Worm (Caenorhabditis elegans): ENCODE measurements around the gene irld-22.

irld-22 gene

DNA sequence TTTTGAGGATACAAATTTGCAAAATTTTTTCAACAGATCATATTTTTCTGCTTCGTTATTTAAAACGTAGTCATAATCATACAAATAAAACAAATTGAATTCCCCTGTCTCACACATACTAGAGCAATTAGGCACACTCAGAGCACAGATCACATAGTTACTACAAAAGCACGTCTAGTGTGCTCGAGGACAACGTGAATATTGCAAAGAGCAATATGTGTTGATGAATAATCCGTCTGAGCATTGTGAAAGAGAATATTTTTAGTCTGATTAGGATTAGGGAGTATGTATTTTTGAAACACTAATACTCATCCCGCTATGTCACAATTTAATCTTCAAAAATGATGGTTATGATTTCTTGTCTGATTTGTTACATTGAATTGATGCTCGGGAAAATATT lies 22.8 kb downstream of the irld-22 start:
- TF ChIP-seq bed-2 (GFP tag; IDR thresholded peaks at IDR 0.05) = no peak
- TF ChIP-seq unc-130 (GFP tag; optimal IDR thresholded peaks at IDR 0.05) = no peak
- TF ChIP-seq nhr-27 (tag; optimal IDR thresholded peaks at IDR 0.05) = no peak
- no peak for TF ChIP-seq F49E8.2 (tag; optimal IDR thresholded peaks at IDR 0.05; ENCODE audit: insufficient read depth)
- TF ChIP-seq Y67H2A.10 (GFP tag; conservative IDR thresholded peaks at IDR 0.05) = no peak
- TF ChIP-seq Y79H2A.3 (GFP tag; conservative IDR thresholded peaks at IDR 0.05) = no peak

DNA sequence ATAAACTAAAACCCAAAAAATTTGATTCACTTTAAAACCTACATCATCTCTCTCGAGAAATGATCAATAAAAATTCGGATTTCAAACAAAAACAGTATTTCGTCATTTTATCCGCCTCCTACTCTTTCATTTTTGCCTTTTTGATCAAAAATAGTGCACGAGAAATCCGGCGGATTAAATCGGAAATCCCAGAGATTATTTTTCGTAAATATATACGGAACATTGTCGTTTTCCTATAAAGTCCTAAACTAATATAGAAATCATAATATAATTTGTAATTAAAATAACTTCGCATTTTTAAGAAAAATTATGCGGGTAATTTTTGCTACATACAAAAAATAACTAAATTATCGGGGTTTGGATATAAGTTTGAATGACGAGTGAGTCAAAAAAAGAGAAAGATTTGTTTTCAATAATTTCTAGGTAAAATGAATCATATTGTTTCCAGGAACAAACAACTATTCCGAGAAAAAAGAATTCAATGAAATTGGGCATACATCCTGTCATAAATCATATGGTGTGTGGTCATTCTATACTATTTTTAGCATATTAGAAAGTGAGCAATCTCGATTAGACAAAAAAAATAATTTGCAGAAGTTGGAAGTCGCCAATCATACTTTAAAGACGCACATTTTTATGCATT lies 25.8 kb downstream of the irld-22 start, which contains the start of gene nhr-158:
nhr-158 (minus strand) TSS at position 51 of the 643 bp plus-strand sequence.
- TF ChIP-seq ceh-40 (GFP tag; IDR thresholded peaks at IDR 0.05) (no peak), ztf-25 (GFP tag; IDR thresholded peaks at IDR 0.05) (no peak), nhr-90 (tag; optimal IDR thresholded peaks at IDR 0.05) (no peak), efl-1 (GFP tag; optimal IDR thresholded peaks at IDR 0.05) (no peak)

ce11 chrV:3870359-3870758 lies 29.6 kb downstream of the irld-22 start:
- no peak for TF ChIP-seq cebp-1 (GFP tag; IDR thresholded peaks at IDR 0.05)
- no peak for TF ChIP-seq cebp-1 (tag; optimal IDR thresholded peaks at IDR 0.05)
- no peak for TF ChIP-seq madf-8 (GFP tag; conservative IDR thresholded peaks at IDR 0.05)
- TF ChIP-seq ceh-100 (GFP tag; IDR thresholded peaks at IDR 0.05) = no peak
- no peak for TF ChIP-seq lsl-1 (GFP tag; optimal IDR thresholded peaks at IDR 0.05)
- no peak for TF ChIP-seq lsy-27 (tag; optimal IDR thresholded peaks at IDR 0.05; ENCODE audit: borderline replicate concordance, insufficient read depth)
- no peak for TF ChIP-seq attf-3 (GFP tag; conservative IDR thresholded peaks at IDR 0.05)
- TF ChIP-seq sdz-38 (tag; optimal IDR thresholded peaks at IDR 0.05) = no peak
- no peak for TF ChIP-seq tlf-1 (GFP tag; optimal IDR thresholded peaks at IDR 0.05)
- TF ChIP-seq ztf-22 (GFP tag; optimal IDR thresholded peaks at IDR 0.05) = no peak
- no peak for TF ChIP-seq lin-26 (GFP tag; IDR thresholded peaks at IDR 0.05)

DNA sequence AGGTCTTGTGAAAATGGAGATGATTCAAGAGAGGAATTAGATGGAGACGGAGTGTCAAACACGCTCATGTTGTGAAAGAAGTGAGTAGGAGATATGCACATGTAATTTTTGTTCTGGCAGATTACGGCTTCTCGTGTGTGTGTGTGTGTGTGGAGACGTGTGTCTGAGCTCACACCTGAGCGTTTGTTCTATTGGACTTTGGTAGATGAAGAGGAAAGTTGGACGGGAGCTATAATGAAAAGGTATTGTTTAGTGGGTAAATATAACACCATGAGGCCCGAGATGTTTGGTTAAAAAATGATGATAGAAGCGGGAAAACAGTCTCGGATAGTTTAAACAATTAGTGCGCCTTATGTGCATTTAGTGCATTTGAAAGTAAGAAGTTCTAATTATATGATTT lies 31.1 kb downstream of the irld-22 start, which contains the start of gene nhr-157:
nhr-157 (minus strand) TSS at position 101 of the 400 bp plus-strand sequence.
- TF ChIP-seq efl-1 (GFP tag; optimal IDR thresholded peaks at IDR 0.05) (no peak), madf-8 (GFP tag; conservative IDR thresholded peaks at IDR 0.05) (no peak), ztf-22 (GFP tag; optimal IDR thresholded peaks at IDR 0.05) (no peak), aptf-3 (GFP tag; IDR thresholded peaks at IDR 0.05) (no peak), sea-2 (GFP tag; IDR thresholded peaks at IDR 0.05) (no peak), ztf-18 (tag; optimal IDR thresholded peaks at IDR 0.05) (no peak), ets-4 (GFP tag; optimal IDR thresholded peaks at IDR 0.05) (no peak), tbx-9 (tag; optimal IDR thresholded peaks at IDR 0.05; ENCODE audit: borderline replicate concordance) (no peak), B0019.2 (GFP tag; conservative IDR thresholded peaks at IDR 0.05) (no peak)

ce11 chrV:3865273-3865672 lies 34.7 kb downstream of the irld-22 start:
- TF ChIP-seq unc-130 (GFP tag; optimal IDR thresholded peaks at IDR 0.05) (no peak), nhr-80 (tag; optimal IDR thresholded peaks at IDR 0.05) (no peak), cebp-2 (GFP tag; IDR thresholded peaks at IDR 0.05) (no peak), die-1 (tag; optimal IDR thresholded peaks at IDR 0.05) (no peak), K12H6.12 (tag; optimal IDR thresholded peaks at IDR 0.05) (no peak), F39B2.1 (GFP tag; IDR thresholded peaks at IDR 0.05) (no peak), ztf-3 (GFP tag; optimal IDR thresholded peaks at IDR 0.05) (no peak), ceh-100 (GFP tag; IDR thresholded peaks at IDR 0.05) (no peak)

All from whole organism, young adult.